Fruit fly (Drosophila melanogaster): ENCODE data around the gene sba.

sba gene

dm6 chr3R:23942965-23943413 lies 20.2 kb upstream of the sba start, which contains the start of gene Gdh (continued):
- TF ChIP-seq CoRest (tag; optimal IDR thresholded peaks at IDR 0.05) (no peak), Max (GFP tag; optimal IDR thresholded peaks at IDR 0.05) (peak; percentile 15), CG13894 (tag; optimal IDR thresholded peaks at IDR 0.05) (peak; percentile 43), MBD-R2 (GFP tag; IDR thresholded peaks at IDR 0.05) (peak; percentile 14; the same call in 1 of the 2 replicates), Nf-YC (tag; optimal IDR thresholded peaks at IDR 0.05) (peak; percentile 35), pros (GFP tag; optimal IDR thresholded peaks at IDR 0.05) (no peak), PHDP (tag; optimal IDR thresholded peaks at IDR 0.05) (peak; percentile 45), CG12299 (tag; optimal IDR thresholded peaks at IDR 0.05) (no peak), z (GFP tag; IDR thresholded peaks at IDR 0.05) (no peak), dmrt99B (tag; optimal IDR thresholded peaks at IDR 0.05) (no peak), ssp (GFP tag; IDR thresholded peaks at IDR 0.05) (no peak), CG12155 (GFP tag; optimal IDR thresholded peaks at IDR 0.05) (peak; percentile 99), al (GFP tag; IDR thresholded peaks at IDR 0.05) (no peak), CG34422 (GFP tag; IDR thresholded peaks at IDR 0.05) (peak; percentile 75; the same call in 1 of the 3 replicates), ci (GFP tag; IDR thresholded peaks at IDR 0.05) (peak; percentile 76), mirr (GFP tag; optimal IDR thresholded peaks at IDR 0.05) (peak; percentile 64), Hand (GFP tag; optimal IDR thresholded peaks at IDR 0.05) (peak; percentile 65), Side (GFP tag; optimal IDR thresholded peaks at IDR 0.05) (no peak), CG9609 (GFP tag; optimal IDR thresholded peaks at IDR 0.05) (no peak), CG8944 (GFP tag; optimal IDR thresholded peaks at IDR 0.05) (no peak), TFAM (GFP tag; optimal IDR thresholded peaks at IDR 0.05) (no peak), CG6272 (GFP tag; IDR thresholded peaks at IDR 0.05) (0 out of 2 replicates have a peak, but pooled peaks have one; percentile 14), crol (GFP tag; IDR thresholded peaks at IDR 0.05) (no peak), phol (tag; optimal IDR thresholded peaks at IDR 0.05) (no peak), ap (GFP tag; IDR thresholded peaks at IDR 0.05) (no peak), vvl (GFP tag; IDR thresholded peaks at IDR 0.05) (peak; percentile 65), Fer2 (tag; optimal IDR thresholded peaks at IDR 0.05) (no peak), Dref (GFP tag; IDR thresholded peaks at IDR 0.05) (peak; percentile 50; the same call in 1 of the 2 replicates), lab (GFP tag; optimal IDR thresholded peaks at IDR 0.05) (peak; percentile 72), CG3065 (GFP tag; optimal IDR thresholded peaks at IDR 0.05) (no peak), unpg (GFP tag; optimal IDR thresholded peaks at IDR 0.05) (no peak), CG15479 (GFP tag; optimal IDR thresholded peaks at IDR 0.05) (no peak), bcd (GFP tag; optimal IDR thresholded peaks at IDR 0.05) (peak; percentile 4), sc (optimal IDR thresholded peaks at IDR 0.05) (no peak), sc (GFP tag; optimal IDR thresholded peaks at IDR 0.05) (no peak), CG14710 (tag; optimal IDR thresholded peaks at IDR 0.05) (no peak), pho (GFP tag; optimal IDR thresholded peaks at IDR 0.05) (no peak), tgo (GFP tag; IDR thresholded peaks at IDR 0.05) (no peak), HLH4C (GFP tag; IDR thresholded peaks at IDR 0.05; ENCODE audit: partially characterized antibody) (peak; percentile 51; the same call in 1 of the 3 replicates), crc (GFP tag; optimal IDR thresholded peaks at IDR 0.05) (no peak), CG8089 (GFP tag; optimal IDR thresholded peaks at IDR 0.05) (no peak), tna (GFP tag; IDR thresholded peaks at IDR 0.05; ENCODE audit: partially characterized antibody) (peak; percentile 65; the same call in 1 of the 2 replicates), trh (GFP tag; optimal IDR thresholded peaks at IDR 0.05) (no peak), ac (GFP tag; optimal IDR thresholded peaks at IDR 0.05) (no peak), Doc3 (GFP tag; IDR thresholded peaks at IDR 0.05; ENCODE audit: partially characterized antibody) (no peak), CG7987 (GFP tag; optimal IDR thresholded peaks at IDR 0.05) (peak; percentile 58), CG2875 (GFP tag; optimal IDR thresholded peaks at IDR 0.05) (no peak), psq (GFP tag; optimal IDR thresholded peaks at IDR 0.05) (no peak), HHEX (GFP tag; optimal IDR thresholded peaks at IDR 0.05) (peak; percentile 6), CG34376 (GFP tag; optimal IDR thresholded peaks at IDR 0.05) (peak; percentile 89), zf30C (GFP tag; optimal IDR thresholded peaks at IDR 0.05) (no peak)

Measured in whole organism, embryonic.